Worm (Caenorhabditis elegans) whole organism, L1 larva: ENCODE results near the gene Y50D4A.4.

Experiments used
- ama-1 ChIP-seq: fragments of 150-350 bp; optimal IDR thresholded peaks from 2 replicates; lab custom pipeline; 2014
- efl-1 ChIP-seq, 4 experiments: fragments of 150-350 bp; optimal IDR thresholded peaks in 3 of 4; peaks in 1 of 4; 1 replicate in 1 of 4; 2 replicates in 3 of 4; lab custom pipeline; 2014; ENCODE audit warnings: missing biosample characterization in 2 of 4, missing genetic modification characterization in 2 of 4, missing genetic modification reagents in 2 of 4
- irx-1 ChIP-seq: sonication (generic microtip); optimal IDR thresholded peaks from 2 replicates; lab custom pipeline; 2016; ENCODE audit warnings: missing genetic modification characterization, missing compliant biosample characterization
- jun-1 ChIP-seq: fragments of 150-350 bp; optimal IDR thresholded peaks from 2 replicates; lab custom pipeline; 2014; ENCODE audit warnings: missing biosample characterization, missing genetic modification reagents, missing genetic modification characterization
- lin-39 ChIP-seq: fragments of 150-350 bp; optimal IDR thresholded peaks from 2 replicates; lab custom pipeline; 2014; ENCODE audit warnings: missing biosample characterization, missing genetic modification reagents, missing genetic modification characterization
- nhr-28 ChIP-seq: fragments of 150-350 bp; optimal IDR thresholded peaks from 2 replicates; lab custom pipeline; 2014; ENCODE audit warnings: missing biosample characterization, missing genetic modification characterization
- skn-1 ChIP-seq: fragments of 150-350 bp; optimal IDR thresholded peaks from 2 replicates; lab custom pipeline; 2014; ENCODE audit warnings: missing biosample characterization, missing genetic modification characterization
- snpc-4 ChIP-seq: fragments of 150-350 bp; optimal IDR thresholded peaks from 2 replicates; lab custom pipeline; 2014; ENCODE audit warnings: missing biosample characterization, missing genetic modification characterization
- tbx-2 ChIP-seq: sonication (generic microtip); optimal IDR thresholded peaks from 2 replicates; lab custom pipeline; 2016; ENCODE audit warnings: missing genetic modification characterization, missing compliant biosample characterization
- unc-62 ChIP-seq: fragments of 150-350 bp; optimal IDR thresholded peaks from 2 replicates; lab custom pipeline; 2014; ENCODE audit warnings: missing biosample characterization, missing genetic modification reagents, missing genetic modification characterization

DNA sequence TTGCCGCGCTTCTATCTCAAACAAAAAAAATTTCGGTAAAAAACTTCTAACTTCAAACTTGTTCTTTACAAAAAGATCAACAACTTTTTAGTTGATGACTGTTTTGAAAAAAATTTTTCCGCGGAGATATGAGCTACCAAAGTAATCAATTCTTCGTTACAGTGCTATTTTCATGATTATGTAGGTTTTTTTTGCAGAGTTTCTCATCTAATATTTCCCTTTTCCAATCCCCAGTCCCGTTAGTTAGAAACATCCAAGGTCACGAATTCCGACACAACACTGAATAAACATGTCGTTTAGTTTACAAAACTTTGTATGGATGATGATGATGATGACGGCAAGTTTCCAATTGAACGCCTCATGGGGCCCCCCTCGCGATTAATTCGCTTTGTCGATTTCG, 36.6 kb upstream of the Y50D4A.4 start:
- no peak for TF ChIP-seq jun-1 (tag; lab: Kevin White, UChicago)
- TF ChIP-seq skn-1 (tag; lab: Kevin White, UChicago), result no peak
- no peak for TF ChIP-seq unc-62
- no peak for TF ChIP-seq efl-1 (optimal IDR thresholded peaks at IDR 0.05; lab: Kevin White, UChicago)
- TF ChIP-seq efl-1 (GFP tag; optimal IDR thresholded peaks at IDR 0.05 in 1 of 2; lab: Kevin White, UChicago), result no peak
- TF ChIP-seq nhr-28, result no peak
- no peak for TF ChIP-seq snpc-4
- TF ChIP-seq lin-39 (tag; lab: Kevin White, UChicago), result no peak
- TF ChIP-seq irx-1 (tag; lab: Kevin White, UChicago), result no peak
- no peak for TF ChIP-seq ama-1 (lab: Kevin White, UChicago)
- no peak for TF ChIP-seq tbx-2 (tag; lab: Kevin White, UChicago)
